Worm (Caenorhabditis elegans): Measurements from ENCODE around the gene F56D6.22.

DNA sequence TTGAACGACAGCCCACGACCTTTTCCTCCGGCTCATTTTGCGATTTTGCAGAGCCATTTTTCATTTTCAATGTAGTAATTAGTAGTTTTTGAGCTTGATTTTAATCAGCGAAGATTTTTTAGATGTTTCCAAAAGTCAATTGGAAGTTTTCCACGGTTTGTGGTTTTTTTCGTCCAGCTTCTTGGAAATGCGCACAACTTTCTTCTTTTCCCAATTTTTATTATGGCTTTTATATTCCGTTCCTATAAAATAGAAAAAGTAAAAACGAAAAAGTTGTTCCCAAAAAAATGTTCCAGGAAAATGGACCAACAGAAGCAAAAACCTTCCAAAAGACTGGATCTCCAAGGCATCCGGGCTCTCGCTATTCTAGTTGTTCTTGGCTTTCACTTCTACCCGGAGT, 22.0 kb downstream of the F56D6.22 start, which contains the start of gene oac-22:
- TF ChIP-seq ama-1 (optimal IDR thresholded peaks at IDR 0.05) = no peak
- TF ChIP-seq lin-15B (tag; optimal IDR thresholded peaks at IDR 0.05) = no peak
- no peak for TF ChIP-seq hmg-11 (tag; optimal IDR thresholded peaks at IDR 0.05)
- no peak for TF ChIP-seq skn-1 (tag; optimal IDR thresholded peaks at IDR 0.05)
- no peak for TF ChIP-seq lin-39 (tag; optimal IDR thresholded peaks at IDR 0.05)
- TF ChIP-seq nhr-25 (tag; optimal IDR thresholded peaks at IDR 0.05) = no peak
- TF ChIP-seq ceh-82 (tag; optimal IDR thresholded peaks at IDR 0.05) = no peak
- TF ChIP-seq nhr-76 (tag; optimal IDR thresholded peaks at IDR 0.05) = no peak
- no peak for TF ChIP-seq nhr-28 (tag; optimal IDR thresholded peaks at IDR 0.05)
- no peak for TF ChIP-seq mdl-1 (tag; optimal IDR thresholded peaks at IDR 0.05)
- TF ChIP-seq ztf-11 (tag; optimal IDR thresholded peaks at IDR 0.05) = no peak
- no peak for TF ChIP-seq fkh-10 (GFP tag; optimal IDR thresholded peaks at IDR 0.05)
- no peak for TF ChIP-seq nhr-237 (tag; optimal IDR thresholded peaks at IDR 0.05)
